Fruit fly (Drosophila melanogaster): ENCODE data around the gene PVRAP.

DNA sequence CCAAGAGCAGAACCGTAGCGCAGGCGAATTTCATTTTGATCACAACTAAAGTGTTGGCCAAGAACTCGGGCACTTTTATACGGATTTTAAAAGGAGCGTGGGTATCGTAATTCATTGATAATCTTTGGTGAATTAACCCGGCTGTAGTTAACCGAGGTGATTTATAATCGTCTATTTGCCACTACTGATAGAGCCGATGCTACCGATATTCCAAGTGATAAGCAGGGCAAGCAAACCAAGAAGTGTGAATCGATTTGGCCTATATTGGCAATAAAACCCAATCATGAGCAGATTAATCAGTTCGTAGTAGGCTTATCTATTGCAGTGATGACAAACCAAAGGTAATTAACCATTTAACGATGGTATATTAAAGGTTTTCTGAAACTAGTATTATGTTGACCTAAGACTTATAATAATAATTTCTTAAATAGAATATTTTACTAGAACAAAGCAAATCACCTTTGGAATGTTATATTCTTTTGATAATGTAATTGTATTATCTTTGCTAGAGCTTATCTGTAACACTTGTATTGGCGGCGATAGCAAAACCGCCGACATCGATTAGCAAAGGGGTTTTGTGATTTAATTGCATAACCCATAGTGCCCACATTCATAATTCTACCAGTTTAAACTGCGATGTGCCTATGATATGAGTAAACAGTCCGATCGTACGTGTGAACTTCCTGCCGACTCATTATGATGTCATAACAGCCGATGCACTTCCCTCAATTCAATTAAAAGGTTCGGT is 66.0 kb downstream of the PVRAP start, which contains the start of gene CG10472:
- TF ChIP-seq cnc (optimal IDR thresholded peaks at IDR 0.05) (no peak), Mnt (GFP tag; optimal IDR thresholded peaks at IDR 0.05) (no peak), CG11617 (GFP tag; optimal IDR thresholded peaks at IDR 0.05) (no peak), kay (GFP tag; ENCODE audit: borderline replicate concordance) (peak; percentile 76), CG7045 (GFP tag; optimal IDR thresholded peaks at IDR 0.05) (no peak)
